Worm (Caenorhabditis elegans) whole organism, late embryonic: Measurements from ENCODE around the gene C25H3.1.

Source experiments
- K02D7.2 ChIP-seq: sonication (generic microtip); optimal IDR thresholded peaks from 2 replicates; lab custom pipeline; 2017; ENCODE audit warnings: mild to moderate bottlenecking, missing genetic modification characterization, missing compliant biosample characterization
- K09A11.1 ChIP-seq: sonication (generic microtip); optimal IDR thresholded peaks from 2 replicates; lab custom pipeline; 2017; ENCODE audit warnings: antibody characterized with exemption, mild to moderate bottlenecking, missing genetic modification characterization, missing compliant biosample characterization; ENCODE audit not compliant: insufficient read depth
- ceh-2 ChIP-seq: sonication (generic microtip); optimal IDR thresholded peaks from 2 replicates; lab custom pipeline; 2016; ENCODE audit warnings: missing genotype, missing genetic modification characterization, missing compliant biosample characterization
- ceh-9 ChIP-seq: sonication (generic microtip); optimal IDR thresholded peaks from 2 replicates; lab custom pipeline; 2016; ENCODE audit warnings: mild to moderate bottlenecking, missing genetic modification characterization, inconsistent platforms, missing compliant biosample characterization
- dmd-4 ChIP-seq: sonication (generic microtip); optimal IDR thresholded peaks from 2 replicates; lab custom pipeline; 2016; ENCODE audit warnings: borderline replicate concordance, missing genetic modification characterization, missing compliant biosample characterization
- elt-4 ChIP-seq: sonication (generic microtip); optimal IDR thresholded peaks from 2 replicates; lab custom pipeline; 2016; ENCODE audit warnings: missing genetic modification characterization, missing compliant biosample characterization
- fkh-10 ChIP-seq: fragments of 150-350 bp; optimal IDR thresholded peaks from 2 replicates; lab custom pipeline; 2014; ENCODE audit warnings: missing biosample characterization, missing genetic modification reagents, missing genetic modification characterization
- fkh-6 ChIP-seq: sonication (generic microtip); optimal IDR thresholded peaks from 2 replicates; lab custom pipeline; 2016; ENCODE audit warnings: missing genetic modification characterization, missing compliant biosample characterization
- hlh-15 ChIP-seq: sonication (generic microtip); optimal IDR thresholded peaks from 2 replicates; lab custom pipeline; 2016; ENCODE audit warnings: missing genetic modification characterization, missing compliant biosample characterization
- lim-6 ChIP-seq: sonication (generic microtip); optimal IDR thresholded peaks from 2 replicates; lab custom pipeline; 2016; ENCODE audit warnings: missing genetic modification characterization, missing compliant biosample characterization
- mec-3 ChIP-seq: sonication (generic microtip); optimal IDR thresholded peaks from 2 replicates; lab custom pipeline; 2016; ENCODE audit warnings: borderline replicate concordance, missing genetic modification characterization, missing compliant biosample characterization
- rnt-1 ChIP-seq: sonication (generic microtip); optimal IDR thresholded peaks from 2 replicates; lab custom pipeline; 2016; ENCODE audit warnings: missing genetic modification characterization, missing compliant biosample characterization
- ttx-3 ChIP-seq: sonication (generic microtip); optimal IDR thresholded peaks from 2 replicates; lab custom pipeline; 2016; ENCODE audit warnings: missing genetic modification reagents, missing genetic modification characterization, missing compliant biosample characterization
- unc-42 ChIP-seq: sonication (generic microtip); optimal IDR thresholded peaks from 2 replicates; lab custom pipeline; 2016; ENCODE audit warnings: missing genotype, missing genetic modification characterization, missing compliant biosample characterization

DNA sequence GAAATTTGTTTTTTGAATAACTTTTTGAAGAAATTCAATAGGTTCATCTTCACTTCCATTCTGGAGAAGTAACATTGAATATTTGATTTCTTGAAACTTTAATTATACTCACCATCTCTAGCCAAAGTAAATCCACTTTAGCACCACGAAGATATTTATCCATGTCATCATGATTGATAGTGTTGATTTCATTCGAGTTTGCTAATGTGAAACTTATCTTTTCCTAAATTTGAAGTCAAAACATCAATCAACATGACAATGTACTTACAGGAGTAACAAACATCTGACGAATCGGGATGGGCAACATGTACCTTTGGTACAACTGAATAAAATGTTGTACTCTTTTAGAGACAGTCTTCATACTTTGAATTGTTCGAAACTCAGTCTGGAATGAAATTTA is 1.5 kb upstream of the C25H3.1 start:
- TF ChIP-seq unc-42, result no peak
- no peak for TF ChIP-seq mec-3 (tag; lab: Kevin White, UChicago)
- TF ChIP-seq elt-4 (tag; lab: Kevin White, UChicago), result no peak
- no peak for TF ChIP-seq dmd-4 (tag; lab: Kevin White, UChicago)
- TF ChIP-seq hlh-15 (tag; lab: Kevin White, UChicago), result no peak
- no peak for TF ChIP-seq K02D7.2 (tag; lab: Kevin White, UChicago)
- no peak for TF ChIP-seq rnt-1
- TF ChIP-seq ceh-2 (tag; lab: Kevin White, UChicago), result no peak
- no peak for TF ChIP-seq fkh-10 (GFP tag; lab: Kevin White, UChicago)
- no peak for TF ChIP-seq ceh-9 (tag; lab: Kevin White, UChicago)
- TF ChIP-seq ttx-3 (tag; lab: Kevin White, UChicago), result no peak
- TF ChIP-seq lim-6, result no peak
- TF ChIP-seq K09A11.1, result no peak
- no peak for TF ChIP-seq fkh-6 (tag; lab: Kevin White, UChicago)
